Worm (Caenorhabditis elegans): Measurements from ENCODE around the gene tftc-1.

The tftc-1 gene

DNA sequence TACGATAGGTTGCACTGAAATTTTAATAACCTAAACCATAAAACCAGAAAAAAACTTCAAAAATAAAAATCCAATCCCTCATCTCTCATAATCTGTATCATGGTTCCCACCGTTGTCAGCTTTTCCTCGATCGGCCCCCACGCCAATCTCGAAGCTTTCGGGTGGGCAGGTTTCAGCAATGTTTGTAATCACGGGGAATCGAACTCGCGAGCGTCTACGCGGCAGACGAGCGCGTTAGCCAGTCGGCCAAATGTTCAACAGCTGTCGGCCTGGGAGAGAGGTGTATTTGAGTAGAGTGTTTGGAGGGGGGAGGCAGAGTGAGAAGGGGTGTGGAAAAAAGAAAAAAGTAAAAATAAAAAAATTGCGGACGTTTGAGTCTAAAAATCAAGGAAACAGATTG, 59.4 kb downstream of the tftc-1 start (continued):
- TF ChIP-seq drap-1 (GFP tag; optimal IDR thresholded peaks at IDR 0.05) (peak; percentile 95), ham-2 (GFP tag; optimal IDR thresholded peaks at IDR 0.05) (peak; percentile 96), mls-2 (tag; optimal IDR thresholded peaks at IDR 0.05) (peak; percentile 95), lin-32 (GFP tag; optimal IDR thresholded peaks at IDR 0.05) (peak; percentile 98), mab-5 (tag; optimal IDR thresholded peaks at IDR 0.05) (peak; percentile 63), ces-1 (GFP tag; optimal IDR thresholded peaks at IDR 0.05) (peak; percentile 40), nhr-12 (tag; optimal IDR thresholded peaks at IDR 0.05) (peak; percentile 46), snpc-4 (tag; optimal IDR thresholded peaks at IDR 0.05) (no peak)

DNA sequence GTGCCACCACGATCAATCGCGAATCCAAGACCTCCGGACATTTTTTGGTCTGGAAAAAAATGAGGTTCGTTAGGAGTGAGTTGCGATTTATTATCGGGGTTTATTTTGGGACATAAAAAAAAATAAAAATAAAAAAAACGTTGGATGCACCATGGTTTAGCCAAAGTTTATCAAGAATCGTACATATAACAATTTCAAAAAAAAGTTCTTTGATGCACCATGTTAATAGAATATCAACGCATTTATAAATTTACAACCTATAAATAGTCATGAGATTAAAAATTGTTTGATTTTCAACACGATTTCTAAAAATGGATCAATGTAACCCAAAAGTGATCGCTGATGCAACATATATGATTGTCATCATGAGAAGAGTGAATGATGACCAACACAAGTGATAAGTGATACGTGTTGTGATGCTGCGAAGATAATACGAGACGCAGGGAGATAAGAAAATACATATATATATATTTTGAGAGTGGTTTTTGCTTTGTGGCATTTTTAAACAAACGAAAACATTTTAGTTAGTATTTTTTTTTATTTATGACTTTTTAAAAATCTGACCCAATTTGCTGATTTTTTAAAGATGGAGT, 63.4 kb downstream of the tftc-1 start, which contains the start of gene Y38F2AR.12:
Gene Y38F2AR.12, minus strand, starts transcription at position 51 of the 593 bp plus-strand sequence.
- TF ChIP-seq mab-5 (tag; optimal IDR thresholded peaks at IDR 0.05) (no peak), mep-1 (tag; optimal IDR thresholded peaks at IDR 0.05) (no peak), sptf-1 (tag; optimal IDR thresholded peaks at IDR 0.05) (no peak), nhr-28 (tag; optimal IDR thresholded peaks at IDR 0.05) (no peak), lsy-2 (tag; optimal IDR thresholded peaks at IDR 0.05) (no peak), unc-62 (GFP tag; optimal IDR thresholded peaks at IDR 0.05) (no peak), ceh-39 (tag; optimal IDR thresholded peaks at IDR 0.05) (no peak), elt-1 (tag; optimal IDR thresholded peaks at IDR 0.05; ENCODE audit: borderline replicate concordance, insufficient read depth) (no peak), blmp-1 (tag; optimal IDR thresholded peaks at IDR 0.05) (no peak)

DNA sequence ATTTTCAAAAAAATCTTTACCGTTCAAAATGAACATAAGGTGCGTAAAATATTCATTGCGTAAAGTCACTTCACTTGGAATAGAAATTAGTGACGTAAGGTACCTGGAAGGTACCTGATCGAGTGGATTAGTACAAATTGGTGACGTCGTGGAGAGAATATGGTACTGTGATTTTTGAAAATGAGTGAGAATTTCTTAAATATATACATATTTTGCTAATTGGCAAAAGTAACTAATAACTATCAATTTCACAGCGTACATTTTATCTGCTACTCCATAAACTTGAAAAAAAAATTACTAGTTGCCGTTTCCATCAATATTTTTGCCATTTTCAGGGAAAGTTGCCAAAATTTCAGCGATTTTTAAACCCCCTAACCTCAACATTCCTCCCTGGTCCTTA, 67.7 kb downstream of the tftc-1 start:
- no peak for TF ChIP-seq lsy-2 (tag; optimal IDR thresholded peaks at IDR 0.05)
- no peak for TF ChIP-seq unc-39 (tag; optimal IDR thresholded peaks at IDR 0.05)
- TF ChIP-seq elt-1 (tag; optimal IDR thresholded peaks at IDR 0.05; ENCODE audit: borderline replicate concordance, insufficient read depth) = no peak
- TF ChIP-seq elt-3 (tag; optimal IDR thresholded peaks at IDR 0.05) = no peak
- no peak for TF ChIP-seq ces-1 (GFP tag; optimal IDR thresholded peaks at IDR 0.05)
- no peak for TF ChIP-seq blmp-1 (tag; optimal IDR thresholded peaks at IDR 0.05)
- no peak for TF ChIP-seq ztf-11 (tag; optimal IDR thresholded peaks at IDR 0.05)
- no peak for TF ChIP-seq M03D4.4 (tag; optimal IDR thresholded peaks at IDR 0.05)
- no peak for TF ChIP-seq pha-4 (tag; optimal IDR thresholded peaks at IDR 0.05)
- no peak for TF ChIP-seq lin-13 (tag; optimal IDR thresholded peaks at IDR 0.05)
- no peak for TF ChIP-seq bed-3 (GFP tag; optimal IDR thresholded peaks at IDR 0.05)
- TF ChIP-seq flh-1 (GFP tag; optimal IDR thresholded peaks at IDR 0.05) = no peak
- no peak for TF ChIP-seq unc-120 (tag; optimal IDR thresholded peaks at IDR 0.05; ENCODE audit: poor library complexity, severe bottlenecking)
- no peak for TF ChIP-seq sptf-1 (tag; optimal IDR thresholded peaks at IDR 0.05)
- no peak for TF ChIP-seq drap-1 (GFP tag; optimal IDR thresholded peaks at IDR 0.05)

Data from whole organism, mixed stage, embryonic.